Worm (Caenorhabditis elegans): Measurements from ENCODE around the gene kqt-1.

DNA sequence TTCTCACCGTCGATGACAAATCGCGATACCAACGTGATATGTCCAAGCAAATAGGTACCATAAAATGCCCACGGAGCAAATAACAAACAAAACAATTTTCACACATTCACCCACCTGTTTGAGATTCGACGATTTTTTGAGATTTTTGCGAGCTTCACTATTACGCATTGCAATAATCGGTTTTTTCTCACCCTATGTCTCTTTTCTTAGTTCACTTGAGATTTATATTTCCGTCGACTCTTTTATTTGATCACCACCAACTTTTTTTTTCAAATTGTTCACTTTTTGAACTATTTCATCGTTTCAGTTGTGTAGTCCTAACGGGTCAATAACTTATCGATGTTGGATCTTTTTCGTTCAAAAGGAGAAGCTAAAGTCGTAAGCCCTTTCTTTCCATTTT lies 30.3 kb upstream of the kqt-1 start, which contains the start of gene fbxl-4:
- TF ChIP-seq sea-1 (GFP tag; conservative IDR thresholded peaks at IDR 0.05) (no peak), aly-1 (tag; optimal IDR thresholded peaks at IDR 0.05) (no peak), ceh-13 (GFP tag; optimal IDR thresholded peaks at IDR 0.05) (no peak), flt-1 (GFP tag; IDR thresholded peaks at IDR 0.05) (no peak), ama-1 (optimal IDR thresholded peaks at IDR 0.05) (no peak), scrt-1 (GFP tag; IDR thresholded peaks at IDR 0.05) (no peak), tra-4 (tag; optimal IDR thresholded peaks at IDR 0.05) (no peak), B0310.2 (tag; optimal IDR thresholded peaks at IDR 0.05) (no peak), tbx-11 (GFP tag; IDR thresholded peaks at IDR 0.05) (no peak), tbx-37 (GFP tag; conservative IDR thresholded peaks at IDR 0.05) (no peak), ceh-36 (tag; optimal IDR thresholded peaks at IDR 0.05) (no peak), ets-7 (tag; optimal IDR thresholded peaks at IDR 0.05) (no peak), pes-1 (GFP tag; IDR thresholded peaks at IDR 0.05) (no peak), F13C5.2 (tag; optimal IDR thresholded peaks at IDR 0.05) (no peak)
